Worm (Caenorhabditis elegans) whole organism, L2 larva: ENCODE measurements around the gene glb-2.
A peak's percentile ranks its signal among the peaks of the same experiment; 100 is the strongest.

Source experiments
- C34F6.9 ChIP-seq: fragments of 150-350 bp; optimal IDR thresholded peaks from 2 replicates; lab custom pipeline; 2014; ENCODE audit warnings: missing biosample characterization, missing genetic modification characterization
- F13H6.1 ChIP-seq: sonication (generic microtip); optimal IDR thresholded peaks from 2 replicates; lab custom pipeline; 2016; ENCODE audit warnings: missing genetic modification characterization, missing compliant biosample characterization
- Y55F3AM.14 ChIP-seq: fragments of 200-800 bp; sonication (Bioruptor generic); optimal IDR thresholded peaks from 2 replicates; lab custom pipeline; 2018; ENCODE audit warnings: mild to moderate bottlenecking, missing genetic modification characterization, missing compliant biosample characterization
- ZK546.5 ChIP-seq: sonication (generic microtip); optimal IDR thresholded peaks from 2 replicates; lab custom pipeline; 2017; ENCODE audit warnings: missing biosample characterization, missing genetic modification characterization
- alr-1 ChIP-seq: fragments of 150-350 bp; optimal IDR thresholded peaks from 2 replicates; lab custom pipeline; 2014; ENCODE audit warnings: missing biosample characterization, missing genetic modification characterization
- aly-2 ChIP-seq: fragments of 150-350 bp; optimal IDR thresholded peaks from 2 replicates; lab custom pipeline; 2014; ENCODE audit warnings: missing biosample characterization, missing genetic modification characterization
- ama-1 ChIP-seq: fragments of 150-350 bp; optimal IDR thresholded peaks from 2 replicates; lab custom pipeline; 2018; ENCODE audit warnings: inconsistent platforms
- blmp-1 ChIP-seq: sonication (generic microtip); optimal IDR thresholded peaks from 2 replicates; lab custom pipeline; 2017; ENCODE audit warnings: missing genetic modification characterization, mild to moderate bottlenecking, missing compliant biosample characterization, antibody characterized with exemption, moderate library complexity; ENCODE audit not compliant: insufficient read depth
- crh-2 ChIP-seq: sonication (generic microtip); optimal IDR thresholded peaks from 2 replicates; lab custom pipeline; 2017; ENCODE audit warnings: missing biosample characterization, missing genetic modification characterization
- dmd-4 ChIP-seq: sonication (generic microtip); optimal IDR thresholded peaks from 2 replicates; lab custom pipeline; 2017; ENCODE audit warnings: missing biosample characterization, missing genetic modification characterization
- egl-27 ChIP-seq: sonication (generic microtip); optimal IDR thresholded peaks from 3 replicates; lab custom pipeline; 2017; ENCODE audit warnings: missing biosample characterization, missing genetic modification reagents, missing genetic modification characterization
- elt-3 ChIP-seq: sonication (generic microtip); optimal IDR thresholded peaks from 2 replicates; lab custom pipeline; 2017; ENCODE audit warnings: missing biosample characterization, missing genetic modification characterization
- fos-1 ChIP-seq: fragments of 150-350 bp; optimal IDR thresholded peaks from 2 replicates; lab custom pipeline; 2014; ENCODE audit warnings: missing biosample characterization, missing genetic modification characterization
- gmeb-1 ChIP-seq: fragments of 150-350 bp; optimal IDR thresholded peaks from 2 replicates; lab custom pipeline; 2014; ENCODE audit warnings: missing biosample characterization, missing genetic modification characterization
- lin-11 ChIP-seq: fragments of 150-350 bp; sonication (generic microtip); optimal IDR thresholded peaks from 2 replicates; lab custom pipeline; 2014; ENCODE audit warnings: missing biosample characterization, missing genetic modification characterization, inconsistent platforms, mixed read lengths
- lin-13 ChIP-seq: fragments of 150-350 bp; optimal IDR thresholded peaks from 2 replicates; lab custom pipeline; 2014; ENCODE audit warnings: missing biosample characterization, missing genetic modification reagents, missing genetic modification characterization
- lin-39 ChIP-seq: fragments of 150-350 bp; optimal IDR thresholded peaks from 2 replicates; lab custom pipeline; 2014; ENCODE audit warnings: missing biosample characterization, missing genetic modification reagents, missing genetic modification characterization
- mdl-1 ChIP-seq, 2 experiments: fragments of 150-350 bp in 1 of 2; sonication (generic microtip) in 1 of 2; optimal IDR thresholded peaks; 2 replicates each; lab custom pipeline; 2017; ENCODE audit warnings: missing biosample characterization in 2 of 2, missing genetic modification characterization in 2 of 2
- nhr-10 ChIP-seq: sonication (generic microtip); optimal IDR thresholded peaks from 2 replicates; lab custom pipeline; 2017; ENCODE audit warnings: missing biosample characterization, missing genetic modification characterization
- nhr-11 ChIP-seq: fragments of 150-350 bp; optimal IDR thresholded peaks from 2 replicates; lab custom pipeline; 2014; ENCODE audit warnings: missing biosample characterization, missing genetic modification characterization
- nhr-12 ChIP-seq: fragments of 150-350 bp; optimal IDR thresholded peaks from 2 replicates; lab custom pipeline; 2014; ENCODE audit warnings: missing biosample characterization, missing genetic modification characterization
- nhr-129 ChIP-seq: fragments of 150-350 bp; optimal IDR thresholded peaks from 2 replicates; lab custom pipeline; 2014; ENCODE audit warnings: missing biosample characterization, missing genetic modification characterization
- nhr-23 ChIP-seq: fragments of 150-350 bp; optimal IDR thresholded peaks from 2 replicates; lab custom pipeline; 2014; ENCODE audit warnings: missing biosample characterization, missing genetic modification reagents, missing genetic modification characterization
- nhr-237 ChIP-seq: fragments of 150-350 bp; optimal IDR thresholded peaks from 2 replicates; lab custom pipeline; 2014; ENCODE audit warnings: missing biosample characterization, missing genetic modification characterization
- nhr-25 ChIP-seq: fragments of 150-350 bp; sonication (generic microtip); optimal IDR thresholded peaks from 3 replicates; lab custom pipeline; 2014; ENCODE audit warnings: missing biosample characterization, missing genetic modification characterization
- nhr-6 ChIP-seq: fragments of 150-350 bp; optimal IDR thresholded peaks from 2 replicates; lab custom pipeline; 2014; ENCODE audit warnings: missing biosample characterization, missing genetic modification characterization
- sem-4 ChIP-seq: fragments of 150-350 bp; optimal IDR thresholded peaks from 2 replicates; lab custom pipeline; 2014; ENCODE audit warnings: missing biosample characterization, missing genetic modification reagents, missing genetic modification characterization
- sma-3 ChIP-seq: sonication (generic microtip); optimal IDR thresholded peaks from 2 replicates; lab custom pipeline; 2016; ENCODE audit warnings: missing genetic modification reagents, missing genetic modification characterization, missing compliant biosample characterization
- sma-9 ChIP-seq, 2 experiments: fragments of 150-350 bp in 1 of 2; sonication (generic microtip) in 1 of 2; optimal IDR thresholded peaks; 2 replicates each; lab custom pipeline; 2014 to 2016; ENCODE audit warnings: missing genetic modification characterization in 2 of 2, mild to moderate bottlenecking in 1 of 2, missing biosample characterization in 1 of 2, missing compliant biosample characterization in 1 of 2, missing genetic modification reagents in 1 of 2, moderate library complexity in 1 of 2
- unc-55 ChIP-seq: fragments of 150-350 bp; sonication (generic microtip); optimal IDR thresholded peaks from 3 replicates; lab custom pipeline; 2014; ENCODE audit warnings: missing biosample characterization, missing genetic modification reagents, missing genetic modification characterization
- zag-1 ChIP-seq: fragments of 150-350 bp; optimal IDR thresholded peaks from 2 replicates; lab custom pipeline; 2014; ENCODE audit warnings: missing biosample characterization, missing genetic modification characterization
- ztf-4 ChIP-seq: fragments of 150-350 bp; optimal IDR thresholded peaks from 2 replicates; lab custom pipeline; 2014; ENCODE audit warnings: missing biosample characterization, missing genetic modification characterization

Gene glb-2

DNA sequence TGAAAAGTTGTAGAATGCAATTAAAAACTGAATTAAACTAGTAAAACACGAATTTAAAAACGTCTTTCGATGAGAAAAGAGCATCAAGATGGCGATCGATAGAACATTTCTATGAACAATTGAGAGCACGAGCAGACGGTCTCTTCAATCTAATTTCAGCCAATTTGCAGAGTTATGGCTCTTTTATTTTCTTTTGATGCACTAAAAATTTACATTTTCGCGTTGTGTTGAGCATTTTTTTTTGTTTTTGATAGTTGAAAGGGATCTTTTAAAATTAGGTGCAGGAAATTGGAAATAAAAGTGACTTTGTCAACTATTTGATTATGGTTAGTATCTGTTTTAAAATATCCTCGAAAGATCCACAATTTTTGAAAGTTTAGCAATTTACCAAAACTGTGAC lies 45.9 kb upstream of the glb-2 start, which contains the start of gene F42C5.6:
TSS of gene F42C5.6 (minus strand) at position 101 of the 400 bp plus-strand sequence.
- TF ChIP-seq ZK546.5 (tag; lab: Kevin White, UChicago), result no peak
- TF ChIP-seq nhr-23 (tag; lab: Kevin White, UChicago), result no peak
- no peak for TF ChIP-seq nhr-10 (tag; lab: Kevin White, UChicago)

DNA sequence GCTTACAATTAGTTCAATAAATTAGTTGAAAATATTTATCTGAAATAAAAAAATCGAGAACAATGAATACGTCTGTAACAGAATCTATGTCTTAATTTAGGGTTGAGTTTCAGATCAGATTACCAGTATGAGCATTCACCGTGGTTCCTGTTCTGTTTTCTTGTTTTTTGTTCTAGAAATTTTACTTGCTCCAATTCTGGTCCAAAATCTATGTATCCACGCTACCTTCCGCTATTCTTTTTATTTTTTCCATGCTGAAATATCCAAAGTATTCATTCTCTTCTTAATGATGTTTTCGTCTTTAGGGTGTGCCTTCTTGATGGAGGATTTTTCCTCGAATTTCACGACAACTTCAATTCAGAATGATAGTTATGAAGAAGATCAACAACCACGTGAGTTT lies 42.3 kb upstream of the glb-2 start, which contains the start of gene npr-27:
TSS of gene npr-27 (plus strand) at position 301 of the 400 bp plus-strand sequence.
- TF ChIP-seq egl-27 (tag; lab: Kevin White, UChicago), result no peak
- no peak for TF ChIP-seq gmeb-1 (tag; lab: Kevin White, UChicago)
- no peak for TF ChIP-seq lin-11
- TF ChIP-seq nhr-11 (tag; lab: Kevin White, UChicago), result no peak
- TF ChIP-seq, all 48 proteins: peak for 0

ce11 chrIV:7301481-7301880 lies 38.4 kb upstream of the glb-2 start:
- TF ChIP-seq ztf-4 (tag; lab: Kevin White, UChicago) (no peak), fos-1 (tag; lab: Kevin White, UChicago) (no peak), lin-13 (no peak), mdl-1 (tag; optimal IDR thresholded peaks at IDR 0.05; lab: Kevin White, UChicago) (no peak), nhr-23 (tag; lab: Kevin White, UChicago) (no peak), lin-39 (tag; lab: Kevin White, UChicago) (no peak), nhr-237 (tag; lab: Kevin White, UChicago) (no peak), sma-9 (GFP tag; optimal IDR thresholded peaks at IDR 0.05; lab: Kevin White, UChicago) (no peak), sma-9 (tag; optimal IDR thresholded peaks at IDR 0.05; lab: Kevin White, UChicago) (no peak), Y55F3AM.14 (GFP tag; lab: Kevin White, UChicago) (no peak), sma-3 (no peak), nhr-11 (tag; lab: Kevin White, UChicago) (no peak), egl-27 (tag; lab: Kevin White, UChicago) (no peak), sem-4 (tag; lab: Kevin White, UChicago) (no peak), crh-2 (no peak), aly-2 (tag; lab: Kevin White, UChicago) (no peak), C34F6.9 (tag; lab: Kevin White, UChicago) (no peak), dmd-4 (tag; lab: Kevin White, UChicago) (no peak)

- TF ChIP-seq nhr-6 (tag; lab: Kevin White, UChicago), result no peak
- no peak for TF ChIP-seq egl-27 (tag; lab: Kevin White, UChicago)
- no peak for TF ChIP-seq elt-3 (tag; lab: Kevin White, UChicago)
- TF ChIP-seq ama-1, result no peak
- no peak for TF ChIP-seq nhr-25 (tag; lab: Kevin White, UChicago)
- TF ChIP-seq mdl-1 (tag; optimal IDR thresholded peaks at IDR 0.05; lab: Kevin White, UChicago), result no peak
- TF ChIP-seq zag-1 (tag; lab: Kevin White, UChicago), result no peak
- no peak for TF ChIP-seq sem-4 (tag; lab: Kevin White, UChicago)
- no peak for TF ChIP-seq F13H6.1 (tag; lab: Kevin White, UChicago)
- no peak for TF ChIP-seq nhr-23 (tag; lab: Kevin White, UChicago)
Observed at ce11 chrIV:7294121-7294520, 31.1 kb upstream of the glb-2 start, which contains the start of gene F42C5.5. Gene F42C5.5, minus strand, starts transcription at chrIV:7294221.

DNA sequence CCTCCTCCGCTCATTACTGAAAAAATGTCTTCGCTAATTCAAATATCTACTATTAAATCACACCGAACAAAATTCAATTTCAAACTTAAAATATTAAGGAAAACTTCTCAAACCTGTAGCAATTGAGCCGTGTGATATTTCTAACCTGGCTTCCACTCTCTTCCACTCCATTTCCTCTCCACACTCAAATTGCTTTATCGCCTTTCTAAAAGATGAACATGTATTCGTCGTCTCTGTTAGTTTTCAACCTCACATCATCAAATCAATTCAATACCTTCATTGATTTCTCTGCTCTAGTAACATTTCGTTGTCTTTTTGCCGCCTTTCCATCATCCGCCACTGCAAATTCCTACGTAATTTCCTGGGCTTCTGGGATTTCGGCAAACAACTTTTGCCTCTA lies 28.9 kb upstream of the glb-2 start, which contains the start of gene F42C5.4:
TSS of gene F42C5.4 (minus strand) at position 171 of the 400 bp plus-strand sequence.
- TF ChIP-seq alr-1 (no peak), blmp-1 (tag; lab: Kevin White, UChicago) (no peak)

ce11 chrIV:7291066-7291465 lies 28.0 kb upstream of the glb-2 start:
- peak; percentile 10 for TF ChIP-seq crh-2
- peak; percentile 19 for TF ChIP-seq unc-55
- peak; percentile 0 for TF ChIP-seq C34F6.9 (tag; lab: Kevin White, UChicago)
- TF ChIP-seq gmeb-1 (tag; lab: Kevin White, UChicago), result peak; percentile 8
- TF ChIP-seq nhr-10 (tag; lab: Kevin White, UChicago), result no peak
- TF ChIP-seq nhr-12 (tag; lab: Kevin White, UChicago), result no peak
- peak; percentile 19 for TF ChIP-seq fos-1 (tag; lab: Kevin White, UChicago)
- TF ChIP-seq nhr-129 (tag; lab: Kevin White, UChicago), result peak; percentile 14
